Fruit fly (Drosophila melanogaster) whole organism, prepupa: ENCODE measurements around the gene CG2865.
A peak's percentile ranks its signal among the peaks of the same experiment; 100 is the strongest.

ENCODE experiments used
- CG10669 ChIP-seq: fragments of 200-800 bp; sonication (Bioruptor generic); optimal IDR thresholded peaks from 3 replicates; lab custom pipeline; 2018; ENCODE audit warnings: missing biosample characterization, mild to moderate bottlenecking, missing genetic modification characterization, moderate library complexity
- CG11294 ChIP-seq: fragments of 200-800 bp; sonication (Bioruptor generic); IDR thresholded peaks from 2 replicates; pipeline ENCODE4 v1.3.6; 2022; ENCODE audit warnings: missing biosample characterization, missing genetic modification characterization
- CG11762 ChIP-seq: fragments of 200-800 bp; sonication (Bioruptor generic); optimal IDR thresholded peaks from 3 replicates; lab custom pipeline; 2016; ENCODE audit warnings: missing biosample characterization, missing genetic modification characterization; ENCODE audit not compliant: insufficient read depth
- CG11902 ChIP-seq: fragments of 200-800 bp; sonication (Bioruptor generic); optimal IDR thresholded peaks from 3 replicates; lab custom pipeline; 2016; ENCODE audit warnings: missing biosample characterization, missing genetic modification characterization
- CG15336 ChIP-seq: fragments of 200-800 bp; sonication (Bioruptor generic); IDR thresholded peaks from 2 replicates; pipeline ENCODE4 v1.3.6; 2022; ENCODE audit warnings: missing biosample characterization, missing genetic modification characterization
- CG1621 ChIP-seq: fragments of 200-800 bp; sonication (Bioruptor generic); optimal IDR thresholded peaks from 3 replicates; lab custom pipeline; 2018; ENCODE audit warnings: missing biosample characterization, mild to moderate bottlenecking, missing genetic modification characterization
- CG31627 ChIP-seq: fragments of 200-800 bp; sonication (Bioruptor generic); optimal IDR thresholded peaks from 3 replicates; lab custom pipeline; 2016; ENCODE audit warnings: missing biosample characterization, missing genetic modification characterization
- CG32006 ChIP-seq: fragments of 200-800 bp; sonication (Bioruptor generic); optimal IDR thresholded peaks from 3 replicates; lab custom pipeline; 2017; ENCODE audit warnings: missing biosample characterization, mild to moderate bottlenecking, missing genetic modification characterization
- CG34406 ChIP-seq: fragments of 200-800 bp; sonication (Bioruptor generic); optimal IDR thresholded peaks from 3 replicates; lab custom pipeline; 2016; ENCODE audit warnings: missing biosample characterization, missing genetic modification characterization
- CG6163 ChIP-seq: fragments of 200-800 bp; sonication (Bioruptor generic); IDR thresholded peaks from 3 replicates; pipeline ENCODE4 v1.3.6; 2022; ENCODE audit warnings: missing biosample characterization, missing genetic modification characterization
- CG6792 ChIP-seq: fragments of 200-800 bp; sonication (Bioruptor generic); optimal IDR thresholded peaks from 3 replicates; lab custom pipeline; 2016; ENCODE audit warnings: missing biosample characterization, missing genetic modification characterization
- CG6808 ChIP-seq: fragments of 200-800 bp; sonication (Bioruptor generic); optimal IDR thresholded peaks from 3 replicates; lab custom pipeline; 2017; ENCODE audit warnings: missing biosample characterization, missing genetic modification characterization, mild to moderate bottlenecking, moderate library complexity, missing genetic modification reagents
- CG6854 ChIP-seq: fragments of 200-800 bp; sonication (Bioruptor generic); optimal IDR thresholded peaks from 2 replicates; lab custom pipeline; 2017; ENCODE audit warnings: missing biosample characterization, mild to moderate bottlenecking, missing genetic modification characterization
- CG7368 ChIP-seq: fragments of 200-800 bp; sonication (Bioruptor generic); optimal IDR thresholded peaks from 3 replicates; lab custom pipeline; 2016; ENCODE audit warnings: missing biosample characterization, missing genetic modification characterization
- CG8119 ChIP-seq: fragments of 200-800 bp; sonication (Bioruptor generic); IDR thresholded peaks from 3 replicates; pipeline ENCODE4 v1.3.6; 2022; ENCODE audit warnings: missing biosample characterization, missing genetic modification characterization
- CG8319 ChIP-seq: fragments of 200-800 bp; sonication (Bioruptor generic); optimal IDR thresholded peaks from 3 replicates; lab custom pipeline; 2016; ENCODE audit warnings: missing biosample characterization, missing genetic modification characterization
- CG8632 ChIP-seq: fragments of 200-800 bp; sonication (Bioruptor generic); optimal IDR thresholded peaks from 3 replicates; lab custom pipeline; 2016; ENCODE audit warnings: missing biosample characterization, missing genetic modification characterization
- CG9139 ChIP-seq: fragments of 200-800 bp; sonication (Bioruptor generic); optimal IDR thresholded peaks from 3 replicates; lab custom pipeline; 2017; ENCODE audit warnings: missing biosample characterization, mild to moderate bottlenecking, missing genetic modification characterization
- Eip75B ChIP-seq: fragments of 200-800 bp; sonication (Bioruptor generic); optimal IDR thresholded peaks from 3 replicates; lab custom pipeline; 2016; ENCODE audit warnings: missing biosample characterization, missing genetic modification characterization
- Eip78C ChIP-seq: fragments of 200-800 bp; sonication (Bioruptor generic); peaks from one replicate; lab custom pipeline; 2016; ENCODE audit warnings: missing biosample characterization, missing genetic modification characterization
- Eip93F ChIP-seq: fragments of 200-800 bp; sonication (Bioruptor generic); optimal IDR thresholded peaks from 2 replicates; lab custom pipeline; 2016; ENCODE audit warnings: missing biosample characterization, mild to moderate bottlenecking, missing genetic modification characterization
- Ets21C ChIP-seq: fragments of 200-800 bp; sonication (Bioruptor generic); optimal IDR thresholded peaks from 3 replicates; lab custom pipeline; 2016; ENCODE audit warnings: missing biosample characterization, missing genetic modification characterization
- Gug ChIP-seq: fragments of 200-800 bp; sonication (Bioruptor generic); IDR thresholded peaks from 2 replicates; pipeline ENCODE4 v1.3.6; 2022; ENCODE audit warnings: missing biosample characterization, missing genetic modification characterization
- Hr38 ChIP-seq: sonication (Bioruptor generic); optimal IDR thresholded peaks from 2 replicates; lab custom pipeline; 2016; ENCODE audit warnings: missing biosample characterization, missing genetic modification characterization
- Hr39 ChIP-seq: fragments of 200-800 bp; sonication (Bioruptor generic); optimal IDR thresholded peaks from 2 replicates; lab custom pipeline; 2016; ENCODE audit warnings: missing biosample characterization, missing genetic modification characterization
- Lpt ChIP-seq: fragments of 200-800 bp; sonication (Bioruptor generic); optimal IDR thresholded peaks from 3 replicates; lab custom pipeline; 2016; ENCODE audit warnings: missing biosample characterization, missing genetic modification characterization
- OdsH ChIP-seq: fragments of 200-800 bp; sonication (Bioruptor generic); optimal IDR thresholded peaks from 3 replicates; lab custom pipeline; 2016; ENCODE audit warnings: missing biosample characterization, missing genetic modification characterization
- Smox ChIP-seq: fragments of 200-800 bp; sonication (Bioruptor generic); optimal IDR thresholded peaks from 3 replicates; lab custom pipeline; 2016; ENCODE audit warnings: missing biosample characterization, missing genetic modification characterization
- Sox102F ChIP-seq: fragments of 200-800 bp; sonication (Bioruptor generic); optimal IDR thresholded peaks from 2 replicates; lab custom pipeline; 2016; ENCODE audit warnings: missing biosample characterization, mild to moderate bottlenecking, missing genetic modification characterization
- Sox14 ChIP-seq: fragments of 200-800 bp; sonication (Bioruptor generic); optimal IDR thresholded peaks from 3 replicates; lab custom pipeline; 2016; ENCODE audit warnings: missing biosample characterization, missing genetic modification characterization
- achi ChIP-seq: fragments of 200-800 bp; sonication (Bioruptor generic); optimal IDR thresholded peaks from 3 replicates; lab custom pipeline; 2016; ENCODE audit warnings: missing biosample characterization, missing genetic modification characterization
- acj6 ChIP-seq: fragments of 200-800 bp; sonication (Bioruptor generic); optimal IDR thresholded peaks from 3 replicates; lab custom pipeline; 2016; ENCODE audit warnings: missing biosample characterization, missing genetic modification characterization
- dac ChIP-seq: fragments of 200-800 bp; sonication (Bioruptor generic); optimal IDR thresholded peaks from 2 replicates; lab custom pipeline; 2017; ENCODE audit warnings: missing biosample characterization, mild to moderate bottlenecking, missing genetic modification characterization
- dsx ChIP-seq: fragments of 200-800 bp; optimal IDR thresholded peaks from 3 replicates; lab custom pipeline; 2019; ENCODE audit warnings: missing biosample characterization, mild to moderate bottlenecking, missing genetic modification characterization, moderate library complexity; ENCODE audit not compliant: poor library complexity, severe bottlenecking
- esn ChIP-seq: fragments of 200-800 bp; sonication (Bioruptor generic); optimal IDR thresholded peaks from 2 replicates; lab custom pipeline; 2016; ENCODE audit warnings: missing biosample characterization, mild to moderate bottlenecking, missing genetic modification characterization, moderate library complexity
- fd59A ChIP-seq: fragments of 200-800 bp; sonication (Bioruptor generic); optimal IDR thresholded peaks from 2 replicates; lab custom pipeline; 2017; ENCODE audit warnings: missing biosample characterization, mild to moderate bottlenecking, missing genetic modification characterization, missing genetic modification reagents
- fkh ChIP-seq: fragments of 200-800 bp; sonication (Bioruptor generic); optimal IDR thresholded peaks from 3 replicates; lab custom pipeline; 2017; ENCODE audit warnings: missing biosample characterization, mild to moderate bottlenecking, missing genetic modification characterization, moderate library complexity
- net ChIP-seq: fragments of 200-800 bp; sonication (Bioruptor generic); optimal IDR thresholded peaks from 3 replicates; lab custom pipeline; 2016; ENCODE audit warnings: missing biosample characterization, missing genetic modification characterization
- salr ChIP-seq, 2 experiments: fragments of 200-800 bp; sonication (Bioruptor generic); optimal IDR thresholded peaks; 3 replicates each; lab custom pipeline; 2016 to 2018; ENCODE audit warnings: missing biosample characterization in 2 of 2, missing genetic modification characterization in 2 of 2, mild to moderate bottlenecking in 1 of 2
- spab ChIP-seq: fragments of 200-800 bp; sonication (Bioruptor generic); optimal IDR thresholded peaks from 2 replicates; lab custom pipeline; 2017; ENCODE audit warnings: missing biosample characterization, mild to moderate bottlenecking, missing genetic modification characterization, missing genetic modification reagents
- svp ChIP-seq: fragments of 200-800 bp; sonication (Bioruptor generic); peaks from one replicate; lab custom pipeline; 2016; ENCODE audit warnings: missing biosample characterization, missing genetic modification characterization

CG2865 gene

dm6 chrX:2293294-2293988 is at the start of gene CG2865 (continued):
- peak; percentile 93 for TF ChIP-seq fd59A (GFP tag; lab: Kevin White, UChicago)
- TF ChIP-seq spab (GFP tag; lab: Kevin White, UChicago): peak; percentile 93
- TF ChIP-seq Smox (GFP tag; lab: Kevin White, UChicago): peak; percentile 95
- TF ChIP-seq Hr39 (GFP tag; lab: Kevin White, UChicago): peak; percentile 94
- TF ChIP-seq CG1621 (tag; lab: Kevin White, UChicago): peak; percentile 94
- peak; percentile 96 for TF ChIP-seq CG32006 (GFP tag; lab: Kevin White, UChicago)
- TF ChIP-seq CG11902 (GFP tag; lab: Kevin White, UChicago): peak; percentile 82
- peak; percentile 95 for TF ChIP-seq Eip75B (GFP tag; lab: Kevin White, UChicago)
- peak; percentile 96 for TF ChIP-seq Sox102F

- no peak for TF ChIP-seq CG31627
- no peak for TF ChIP-seq OdsH (GFP tag; lab: Kevin White, UChicago)
- no peak for TF ChIP-seq CG6854 (GFP tag; lab: Kevin White, UChicago)
- TF ChIP-seq Lpt (GFP tag; lab: Kevin White, UChicago): no peak
- no peak for TF ChIP-seq CG11762 (GFP tag; lab: Kevin White, UChicago)
- TF ChIP-seq CG7368 (GFP tag; lab: Kevin White, UChicago): no peak
- TF ChIP-seq CG9139 (GFP tag; lab: Kevin White, UChicago): no peak
- TF ChIP-seq esn (GFP tag; lab: Kevin White, UChicago): no peak
- TF ChIP-seq svp (GFP tag; lab: Kevin White, UChicago): peak; percentile 70
- no peak for TF ChIP-seq Sox14 (GFP tag; lab: Kevin White, UChicago)
- TF ChIP-seq Eip78C (GFP tag; lab: Kevin White, UChicago): peak; percentile 30
- no peak for TF ChIP-seq achi (GFP tag; lab: Kevin White, UChicago)
- no peak for TF ChIP-seq CG8119 (GFP tag; lab: Robert Waterston, UW)
- TF ChIP-seq salr (GFP tag; optimal IDR thresholded peaks at IDR 0.05; lab: Kevin White, UChicago): no peak
- no peak for TF ChIP-seq dac (GFP tag; lab: Kevin White, UChicago)
Measured at dm6 chrX:2340009-2340733, 47.0 kb upstream of the CG2865 start.

dm6 chrX:2337184-2337583 is 44.0 kb upstream of the CG2865 start:
- TF ChIP-seq svp (GFP tag; lab: Kevin White, UChicago): peak; percentile 77
- no peak for TF ChIP-seq CG15336 (GFP tag; lab: Robert Waterston, UW)
- no peak for TF ChIP-seq dsx (GFP tag; lab: Kevin White, UChicago)
- TF ChIP-seq Eip93F: no peak
- TF ChIP-seq achi (GFP tag; lab: Kevin White, UChicago): no peak
- TF ChIP-seq fd59A (GFP tag; lab: Kevin White, UChicago): no peak
- TF ChIP-seq, all 60 proteins: peak for 1

dm6 chrX:2336428-2336827 is 43.2 kb upstream of the CG2865 start:
- TF ChIP-seq acj6 (GFP tag; lab: Kevin White, UChicago) (peak; percentile 57), CG8319 (GFP tag; lab: Kevin White, UChicago) (no peak), dsx (GFP tag; lab: Kevin White, UChicago) (peak; percentile 65), OdsH (GFP tag; lab: Kevin White, UChicago) (peak; percentile 54), svp (GFP tag; lab: Kevin White, UChicago) (peak; percentile 95), CG7368 (GFP tag; lab: Kevin White, UChicago) (peak; percentile 22), fkh (GFP tag; lab: Kevin White, UChicago) (peak; percentile 63), Sox14 (GFP tag; lab: Kevin White, UChicago) (peak; percentile 62), CG6163 (peak; percentile 58), CG6792 (GFP tag; lab: Kevin White, UChicago) (peak; percentile 54), CG8632 (GFP tag; lab: Kevin White, UChicago) (no peak), CG11294 (GFP tag; lab: Robert Waterston, UW) (0 out of 2 replicates have a peak, but pooled peaks have one; percentile 11), CG11902 (GFP tag; lab: Kevin White, UChicago) (peak; percentile 11), CG8119 (GFP tag; lab: Robert Waterston, UW) (peak; percentile 56; the same call in 2 of the 3 replicates), Gug (GFP tag; lab: Robert Waterston, UW) (no peak), CG31627 (peak; percentile 31), esn (GFP tag; lab: Kevin White, UChicago) (peak; percentile 53), achi (GFP tag; lab: Kevin White, UChicago) (peak; percentile 57), CG10669 (GFP tag; lab: Kevin White, UChicago) (peak; percentile 72), CG34406 (GFP tag; lab: Kevin White, UChicago) (peak; percentile 41), Eip78C (GFP tag; lab: Kevin White, UChicago) (peak; percentile 81), CG9139 (GFP tag; lab: Kevin White, UChicago) (peak; percentile 29), Ets21C (GFP tag; lab: Kevin White, UChicago) (no peak), CG6808 (peak; percentile 51), net (GFP tag; lab: Kevin White, UChicago) (peak; percentile 20), CG32006 (GFP tag; lab: Kevin White, UChicago) (peak; percentile 78), Hr38 (GFP tag; lab: Kevin White, UChicago) (no peak)
